Fruit fly (Drosophila melanogaster) whole organism, prepupa: Measurements from ENCODE around the gene ais.

Experiments used
- CG10669 ChIP-seq: fragments of 200-800 bp; sonication (Bioruptor generic); optimal IDR thresholded peaks from 3 replicates; lab custom pipeline; 2018; ENCODE audit warnings: missing biosample characterization, mild to moderate bottlenecking, missing genetic modification characterization, moderate library complexity
- CG1621 ChIP-seq: fragments of 200-800 bp; sonication (Bioruptor generic); optimal IDR thresholded peaks from 3 replicates; lab custom pipeline; 2018; ENCODE audit warnings: missing biosample characterization, mild to moderate bottlenecking, missing genetic modification characterization
- CG16779 ChIP-seq: fragments of 200-800 bp; sonication (Bioruptor generic); optimal IDR thresholded peaks from 3 replicates; lab custom pipeline; 2017; ENCODE audit warnings: missing biosample characterization, mild to moderate bottlenecking, missing genetic modification characterization
- CG3032 ChIP-seq: fragments of 200-800 bp; optimal IDR thresholded peaks from 2 replicates; lab custom pipeline; 2019; ENCODE audit warnings: missing biosample characterization, mild to moderate bottlenecking, missing genetic modification characterization, moderate library complexity
- CG31627 ChIP-seq: fragments of 200-800 bp; sonication (Bioruptor generic); optimal IDR thresholded peaks from 3 replicates; lab custom pipeline; 2016; ENCODE audit warnings: missing biosample characterization, missing genetic modification characterization
- CG32006 ChIP-seq: fragments of 200-800 bp; sonication (Bioruptor generic); optimal IDR thresholded peaks from 3 replicates; lab custom pipeline; 2017; ENCODE audit warnings: missing biosample characterization, mild to moderate bottlenecking, missing genetic modification characterization
- CG34406 ChIP-seq: fragments of 200-800 bp; sonication (Bioruptor generic); optimal IDR thresholded peaks from 3 replicates; lab custom pipeline; 2016; ENCODE audit warnings: missing biosample characterization, missing genetic modification characterization
- CG3919 ChIP-seq: fragments of 200-800 bp; sonication (Bioruptor generic); optimal IDR thresholded peaks from 3 replicates; lab custom pipeline; 2016; ENCODE audit warnings: missing biosample characterization, missing genetic modification characterization
- CG6163 ChIP-seq: fragments of 200-800 bp; sonication (Bioruptor generic); IDR thresholded peaks from 3 replicates; pipeline ENCODE4 v1.3.6; 2022; ENCODE audit warnings: missing biosample characterization, missing genetic modification characterization
- CG6792 ChIP-seq: fragments of 200-800 bp; sonication (Bioruptor generic); optimal IDR thresholded peaks from 3 replicates; lab custom pipeline; 2016; ENCODE audit warnings: missing biosample characterization, missing genetic modification characterization
- CG6808 ChIP-seq: fragments of 200-800 bp; sonication (Bioruptor generic); optimal IDR thresholded peaks from 3 replicates; lab custom pipeline; 2017; ENCODE audit warnings: missing biosample characterization, missing genetic modification characterization, mild to moderate bottlenecking, moderate library complexity, missing genetic modification reagents
- CG6854 ChIP-seq: fragments of 200-800 bp; sonication (Bioruptor generic); optimal IDR thresholded peaks from 2 replicates; lab custom pipeline; 2017; ENCODE audit warnings: missing biosample characterization, mild to moderate bottlenecking, missing genetic modification characterization
- CG8319 ChIP-seq: fragments of 200-800 bp; sonication (Bioruptor generic); optimal IDR thresholded peaks from 3 replicates; lab custom pipeline; 2016; ENCODE audit warnings: missing biosample characterization, missing genetic modification characterization
- CG8632 ChIP-seq: fragments of 200-800 bp; sonication (Bioruptor generic); optimal IDR thresholded peaks from 3 replicates; lab custom pipeline; 2016; ENCODE audit warnings: missing biosample characterization, missing genetic modification characterization
- Eip75B ChIP-seq: fragments of 200-800 bp; sonication (Bioruptor generic); optimal IDR thresholded peaks from 3 replicates; lab custom pipeline; 2016; ENCODE audit warnings: missing biosample characterization, missing genetic modification characterization
- Eip78C ChIP-seq: fragments of 200-800 bp; sonication (Bioruptor generic); peaks from one replicate; lab custom pipeline; 2016; ENCODE audit warnings: missing biosample characterization, missing genetic modification characterization
- Ets21C ChIP-seq: fragments of 200-800 bp; sonication (Bioruptor generic); optimal IDR thresholded peaks from 3 replicates; lab custom pipeline; 2016; ENCODE audit warnings: missing biosample characterization, missing genetic modification characterization
- Hr38 ChIP-seq: sonication (Bioruptor generic); optimal IDR thresholded peaks from 2 replicates; lab custom pipeline; 2016; ENCODE audit warnings: missing biosample characterization, missing genetic modification characterization
- Hr4 ChIP-seq: fragments of 200-800 bp; sonication (Bioruptor generic); optimal IDR thresholded peaks from 3 replicates; lab custom pipeline; 2016; ENCODE audit warnings: missing biosample characterization, missing genetic modification characterization
- Lpt ChIP-seq: fragments of 200-800 bp; sonication (Bioruptor generic); optimal IDR thresholded peaks from 3 replicates; lab custom pipeline; 2016; ENCODE audit warnings: missing biosample characterization, missing genetic modification characterization
- Met ChIP-seq: fragments of 200-800 bp; sonication (Bioruptor generic); optimal IDR thresholded peaks from 3 replicates; lab custom pipeline; 2016; ENCODE audit warnings: missing biosample characterization, missing genetic modification characterization
- Sox102F ChIP-seq: fragments of 200-800 bp; sonication (Bioruptor generic); optimal IDR thresholded peaks from 2 replicates; lab custom pipeline; 2016; ENCODE audit warnings: missing biosample characterization, mild to moderate bottlenecking, missing genetic modification characterization
- Sox14 ChIP-seq: fragments of 200-800 bp; sonication (Bioruptor generic); optimal IDR thresholded peaks from 3 replicates; lab custom pipeline; 2016; ENCODE audit warnings: missing biosample characterization, missing genetic modification characterization
- Sox15 ChIP-seq: fragments of 200-800 bp; sonication (Bioruptor generic); optimal IDR thresholded peaks from 3 replicates; lab custom pipeline; 2016; ENCODE audit warnings: missing biosample characterization, missing genetic modification characterization
- achi ChIP-seq: fragments of 200-800 bp; sonication (Bioruptor generic); optimal IDR thresholded peaks from 3 replicates; lab custom pipeline; 2016; ENCODE audit warnings: missing biosample characterization, missing genetic modification characterization
- acj6 ChIP-seq: fragments of 200-800 bp; sonication (Bioruptor generic); optimal IDR thresholded peaks from 3 replicates; lab custom pipeline; 2016; ENCODE audit warnings: missing biosample characterization, missing genetic modification characterization
- dsx ChIP-seq: fragments of 200-800 bp; optimal IDR thresholded peaks from 3 replicates; lab custom pipeline; 2019; ENCODE audit warnings: missing biosample characterization, mild to moderate bottlenecking, missing genetic modification characterization, moderate library complexity; ENCODE audit not compliant: poor library complexity, severe bottlenecking
- eg ChIP-seq: fragments of 200-800 bp; sonication (Bioruptor generic); IDR thresholded peaks from 3 replicates; pipeline ENCODE4 v1.3.6; 2022; ENCODE audit warnings: missing biosample characterization, missing genetic modification characterization
- esn ChIP-seq: fragments of 200-800 bp; sonication (Bioruptor generic); optimal IDR thresholded peaks from 2 replicates; lab custom pipeline; 2016; ENCODE audit warnings: missing biosample characterization, mild to moderate bottlenecking, missing genetic modification characterization, moderate library complexity
- fd59A ChIP-seq: fragments of 200-800 bp; sonication (Bioruptor generic); optimal IDR thresholded peaks from 2 replicates; lab custom pipeline; 2017; ENCODE audit warnings: missing biosample characterization, mild to moderate bottlenecking, missing genetic modification characterization, missing genetic modification reagents
- fkh ChIP-seq: fragments of 200-800 bp; sonication (Bioruptor generic); optimal IDR thresholded peaks from 3 replicates; lab custom pipeline; 2017; ENCODE audit warnings: missing biosample characterization, mild to moderate bottlenecking, missing genetic modification characterization, moderate library complexity
- lz ChIP-seq: fragments of 200-800 bp; sonication (Bioruptor generic); optimal IDR thresholded peaks from 3 replicates; lab custom pipeline; 2016; ENCODE audit warnings: missing biosample characterization, missing genetic modification characterization
- pdm3 ChIP-seq: fragments of 200-800 bp; sonication (Bioruptor generic); optimal IDR thresholded peaks from 3 replicates; lab custom pipeline; 2016; ENCODE audit warnings: missing biosample characterization, missing genetic modification characterization
- ss ChIP-seq, 2 experiments: fragments of 200-800 bp; sonication (Bioruptor generic); optimal IDR thresholded peaks; 2 replicates in 1 of 2; 3 replicates in 1 of 2; lab custom pipeline; 2017 to 2018; ENCODE audit warnings: mild to moderate bottlenecking in 2 of 2, missing biosample characterization in 2 of 2, missing genetic modification characterization in 2 of 2, moderate library complexity in 1 of 2
- svp ChIP-seq: fragments of 200-800 bp; sonication (Bioruptor generic); peaks from one replicate; lab custom pipeline; 2016; ENCODE audit warnings: missing biosample characterization, missing genetic modification characterization
- topi ChIP-seq: fragments of 200-800 bp; sonication (Bioruptor generic); optimal IDR thresholded peaks from 3 replicates; lab custom pipeline; 2016; ENCODE audit warnings: missing biosample characterization, missing genetic modification characterization
- vri ChIP-seq: fragments of 200-800 bp; sonication (Bioruptor generic); optimal IDR thresholded peaks from 3 replicates; lab custom pipeline; 2016; ENCODE audit warnings: missing biosample characterization, mild to moderate bottlenecking, missing genetic modification characterization

ais gene

dm6 chr3L:17842892-17843703, 38.6 kb upstream of the ais start, which contains the start of gene CG5567:
TSS of gene CG5567 (minus strand) at chr3L:17843544.
- TF ChIP-seq svp (GFP tag; lab: Kevin White, UChicago) (peak; percentile 72), CG32006 (GFP tag; lab: Kevin White, UChicago) (peak; percentile 28), Sox14 (peak; percentile 14), CG3032 (tag; lab: Kevin White, UChicago) (peak; percentile 74), Lpt (GFP tag; lab: Kevin White, UChicago) (no peak), topi (GFP tag; lab: Kevin White, UChicago) (no peak), Eip78C (GFP tag; lab: Kevin White, UChicago) (peak; percentile 56), eg (GFP tag; lab: Robert Waterston, UW) (peak; percentile 33; the same call in 1 of the 3 replicates), fd59A (GFP tag; lab: Kevin White, UChicago) (no peak), CG6163 (no peak), achi (GFP tag; lab: Kevin White, UChicago) (peak; percentile 98), CG31627 (GFP tag; lab: Kevin White, UChicago) (no peak), esn (peak; percentile 16), CG10669 (GFP tag; lab: Kevin White, UChicago) (no peak)

DNA sequence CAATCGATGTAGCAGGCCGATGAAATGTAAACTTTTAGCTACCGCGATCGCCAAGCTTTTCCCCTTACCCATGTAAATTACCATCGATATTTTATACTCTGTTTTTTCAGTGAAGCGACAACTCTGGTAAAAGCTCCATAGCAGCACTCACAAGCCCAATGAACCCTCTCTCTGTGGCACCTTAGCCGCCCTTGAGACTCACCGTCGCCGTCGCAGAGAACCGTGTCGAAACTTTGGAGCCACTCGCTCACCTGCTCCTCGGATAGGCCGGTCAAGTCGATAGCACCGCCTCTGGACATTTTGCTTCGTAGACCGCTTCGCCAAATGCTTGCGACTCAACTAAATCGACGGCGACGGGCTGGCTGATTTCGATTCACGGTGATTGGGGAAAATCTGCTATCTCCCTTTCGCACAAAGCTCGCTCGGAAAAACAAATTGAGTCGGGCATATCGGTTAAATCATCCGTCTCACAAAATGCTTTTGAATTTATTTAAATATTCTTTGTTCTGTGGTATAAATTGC, 36.6 kb upstream of the ais start, which contains the start of gene CG5577:
Gene CG5577, minus strand, starts transcription at position 343 of the 522 bp plus-strand sequence.
- TF ChIP-seq Sox102F (peak; percentile 48), Eip75B (GFP tag; lab: Kevin White, UChicago) (no peak), Sox14 (peak; percentile 32), CG6808 (no peak), vri (GFP tag; lab: Kevin White, UChicago) (peak; percentile 42), CG34406 (GFP tag; lab: Kevin White, UChicago) (peak; percentile 3), achi (GFP tag; lab: Kevin White, UChicago) (no peak), dsx (GFP tag; lab: Kevin White, UChicago) (no peak), Met (GFP tag; lab: Kevin White, UChicago) (peak; percentile 29), CG3919 (GFP tag; lab: Kevin White, UChicago) (peak; percentile 18), Hr38 (GFP tag; lab: Kevin White, UChicago) (no peak), svp (GFP tag; lab: Kevin White, UChicago) (peak; percentile 95), eg (GFP tag; lab: Robert Waterston, UW) (peak; percentile 6; the same call in 1 of the 3 replicates), CG6792 (GFP tag; lab: Kevin White, UChicago) (no peak), CG8632 (GFP tag; lab: Kevin White, UChicago) (peak; percentile 8), pdm3 (peak; percentile 13), CG6854 (no peak), CG16779 (peak; percentile 8), Eip78C (GFP tag; lab: Kevin White, UChicago) (peak; percentile 63), Ets21C (GFP tag; lab: Kevin White, UChicago) (no peak), Hr4 (GFP tag; lab: Kevin White, UChicago) (peak; percentile 13)
- TF ChIP-seq, all 60 proteins: peak for 13

dm6 chr3L:17835074-17835473, 30.6 kb upstream of the ais start, which contains the start of gene CG32189:
TSS of gene CG32189 (minus strand) at chr3L:17835174.
- TF ChIP-seq CG3032 (tag; lab: Kevin White, UChicago) (no peak), Sox14 (no peak), ss (GFP tag; optimal IDR thresholded peaks at IDR 0.05; lab: Kevin White, UChicago) (no peak), svp (GFP tag; lab: Kevin White, UChicago) (no peak), lz (GFP tag; lab: Kevin White, UChicago) (no peak), fkh (GFP tag; lab: Kevin White, UChicago) (no peak), Sox15 (GFP tag; lab: Kevin White, UChicago) (no peak), CG1621 (tag; lab: Kevin White, UChicago) (no peak), Sox102F (no peak), Eip78C (GFP tag; lab: Kevin White, UChicago) (no peak), CG8319 (no peak), Met (GFP tag; lab: Kevin White, UChicago) (no peak), Hr4 (GFP tag; lab: Kevin White, UChicago) (no peak), Lpt (GFP tag; lab: Kevin White, UChicago) (no peak), acj6 (GFP tag; lab: Kevin White, UChicago) (no peak)
